Worm (Caenorhabditis elegans): Measurements from ENCODE around the gene nspc-17.

Gene nspc-17

DNA sequence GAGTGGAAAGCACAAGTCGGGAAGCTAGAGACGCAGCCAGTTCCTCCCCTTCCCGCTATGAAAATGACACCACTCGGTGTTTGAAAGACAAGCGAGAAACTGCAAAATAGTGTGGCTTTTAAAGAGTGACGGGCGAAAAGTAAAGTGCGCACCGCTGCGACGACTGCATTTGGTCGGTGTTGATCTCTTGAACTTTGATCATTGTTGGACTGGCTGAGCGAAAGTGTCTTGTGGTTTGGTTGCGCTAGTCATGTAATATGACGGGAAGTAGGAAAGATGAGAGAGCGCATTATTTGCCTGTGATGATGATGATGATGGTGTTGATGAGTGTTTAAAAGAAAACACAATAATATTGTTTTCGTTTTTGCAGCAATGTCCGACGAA, 35.3 kb upstream of the nspc-17 start (continued):
- TF ChIP-seq Y67H2A.10 (GFP tag; conservative IDR thresholded peaks at IDR 0.05) (no peak), Y53F4B.3 (GFP tag; IDR thresholded peaks at IDR 0.05) (no peak), snpc-1.1 (tag; optimal IDR thresholded peaks at IDR 0.05; ENCODE audit: insufficient read depth) (no peak), ccch-3 (GFP tag; optimal IDR thresholded peaks at IDR 0.05) (no peak), gei-17 (GFP tag; optimal IDR thresholded peaks at IDR 0.05) (peak; percentile 67), Y53G8AR.9 (GFP tag; conservative IDR thresholded peaks at IDR 0.05) (no peak), ztf-6 (GFP tag; IDR thresholded peaks at IDR 0.05) (no peak; the same call in 1 of the 2 replicates), F33H1.4 (GFP tag; IDR thresholded peaks at IDR 0.05) (no peak), rcor-1 (GFP tag; IDR thresholded peaks at IDR 0.05) (peak; percentile 49), F55B11.4 (tag; optimal IDR thresholded peaks at IDR 0.05; ENCODE audit: borderline replicate concordance, insufficient read depth) (no peak), T07F8.4 (tag; optimal IDR thresholded peaks at IDR 0.05) (no peak), Y79H2A.3 (GFP tag; conservative IDR thresholded peaks at IDR 0.05) (no peak), snpc-3.4 (tag; optimal IDR thresholded peaks at IDR 0.05) (no peak), ztf-3 (GFP tag; optimal IDR thresholded peaks at IDR 0.05) (peak; percentile 10), egrh-3 (GFP tag; IDR thresholded peaks at IDR 0.05) (no peak), zim-3 (tag; optimal IDR thresholded peaks at IDR 0.05) (no peak), F37B4.10 (GFP tag; IDR thresholded peaks at IDR 0.05) (no peak), tlf-1 (GFP tag; optimal IDR thresholded peaks at IDR 0.05) (peak; percentile 66), ets-4 (GFP tag; optimal IDR thresholded peaks at IDR 0.05) (peak; percentile 61), pbrm-1 (GFP tag; IDR thresholded peaks at IDR 0.05) (0 out of 2 replicates have a peak, but pooled peaks have one; percentile 66), B0035.1 (tag; optimal IDR thresholded peaks at IDR 0.05) (no peak), K11D2.4 (GFP tag; IDR thresholded peaks at IDR 0.05) (peak; percentile 78), lsl-1 (GFP tag; optimal IDR thresholded peaks at IDR 0.05) (no peak), dox-1 (GFP tag; IDR thresholded peaks at IDR 0.05) (peak; percentile 58), akir-1 (GFP tag; optimal IDR thresholded peaks at IDR 0.05) (no peak), F22D6.2 (tag; optimal IDR thresholded peaks at IDR 0.05) (peak; percentile 32), hlh-26 (GFP tag; conservative IDR thresholded peaks at IDR 0.05) (no peak), F57C9.4 (tag; optimal IDR thresholded peaks at IDR 0.05) (no peak), athp-1 (tag; optimal IDR thresholded peaks at IDR 0.05) (no peak), lsy-27 (tag; optimal IDR thresholded peaks at IDR 0.05; ENCODE audit: borderline replicate concordance, insufficient read depth) (no peak), nhr-27 (tag; optimal IDR thresholded peaks at IDR 0.05) (no peak), madf-8 (GFP tag; conservative IDR thresholded peaks at IDR 0.05) (no peak), C17E4.6 (GFP tag; IDR thresholded peaks at IDR 0.05) (no peak), bed-1 (GFP tag; IDR thresholded peaks at IDR 0.05) (no peak), F49E8.2 (tag; optimal IDR thresholded peaks at IDR 0.05; ENCODE audit: insufficient read depth) (no peak), hsf-1 (GFP tag; IDR thresholded peaks at IDR 0.05) (no peak), sea-2 (GFP tag; IDR thresholded peaks at IDR 0.05) (no peak), madf-10 (tag; optimal IDR thresholded peaks at IDR 0.05) (peak; percentile 84), efl-1 (GFP tag; optimal IDR thresholded peaks at IDR 0.05) (no peak), unc-130 (GFP tag; optimal IDR thresholded peaks at IDR 0.05) (no peak), him-1 (tag; optimal IDR thresholded peaks at IDR 0.05) (no peak), mcd-1 (GFP tag; IDR thresholded peaks at IDR 0.05) (peak; percentile 52), cebp-2 (GFP tag; IDR thresholded peaks at IDR 0.05) (no peak), lag-1 (GFP tag; IDR thresholded peaks at IDR 0.05) (no peak), cebp-1 (GFP tag; IDR thresholded peaks at IDR 0.05) (peak; percentile 48; the same call in 1 of the 2 replicates), cebp-1 (tag; optimal IDR thresholded peaks at IDR 0.05) (peak; percentile 90), egl-18 (GFP tag; IDR thresholded peaks at IDR 0.05) (no peak), sdz-38 (tag; optimal IDR thresholded peaks at IDR 0.05) (no peak), die-1 (tag; optimal IDR thresholded peaks at IDR 0.05) (peak; percentile 68)

Measured in whole organism, young adult.